Worm (Caenorhabditis elegans) whole organism, midembryonic: ENCODE measurements around the gene ZK863.8.

Experiments
- T22C8.4 ChIP-seq: fragments of 200-800 bp; sonication (Bioruptor generic); IDR thresholded peaks from 2 replicates; pipeline ENCODE4 v1.3.6; 2022; ENCODE audit warnings: missing genetic modification characterization, missing compliant biosample characterization
- ztf-23 ChIP-seq: fragments of 200-800 bp; sonication (Bioruptor generic); IDR thresholded peaks from 2 replicates; pipeline ENCODE4 v1.3.6; 2022; ENCODE audit warnings: missing genetic modification reagents, missing genetic modification characterization, missing compliant biosample characterization

DNA sequence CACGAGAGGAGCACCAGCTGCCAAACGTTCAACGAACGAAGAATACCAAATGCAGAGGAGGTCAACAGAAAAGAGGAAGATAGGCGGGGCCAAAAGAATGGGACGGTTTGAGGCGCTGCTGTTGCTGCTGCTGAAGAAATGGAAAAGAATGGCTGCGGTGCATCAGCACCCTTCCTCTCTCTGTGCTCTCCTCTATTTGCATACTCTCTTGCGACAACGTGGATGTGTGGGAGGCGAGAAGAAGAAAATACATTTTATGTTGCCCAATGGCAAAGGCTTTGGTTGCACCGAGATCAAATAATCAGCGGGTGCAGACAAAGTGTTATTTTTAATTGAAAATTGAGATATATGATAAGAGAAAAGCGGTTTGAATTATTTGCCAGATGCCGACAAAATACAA lies 28.9 kb downstream of the ZK863.8 start:
- TF ChIP-seq ztf-23 (GFP tag; lab: Robert Waterston, UW) (no peak), T22C8.4 (GFP tag; lab: Robert Waterston, UW) (no peak)
